Worm (Caenorhabditis elegans) whole organism, L4/young adult: ENCODE results near the gene stdh-4.
"Not testable (repeated sequence)": the region's sequence is repeated elsewhere in the genome, so short reads cannot be mapped to it uniquely, and the experiment has no call there.

Experiments
- W03F9.2 ChIP-seq: fragments of 150-350 bp; optimal IDR thresholded peaks from 2 replicates; lab custom pipeline; 2014; ENCODE audit warnings: missing biosample characterization, missing genetic modification characterization
- dao-5 ChIP-seq: sonication (generic microtip); optimal IDR thresholded peaks from 2 replicates; lab custom pipeline; 2016; ENCODE audit warnings: missing genotype, missing genetic modification characterization, moderate library complexity, missing compliant biosample characterization
- him-1 ChIP-seq: sonication (generic microtip); optimal IDR thresholded peaks from 2 replicates; lab custom pipeline; 2016; ENCODE audit warnings: missing genotype, missing genetic modification reagents, missing genetic modification characterization, missing compliant biosample characterization

The stdh-4 gene

ce11 chrV:8548989-8549388 is at the start of gene stdh-4:
stdh-4 (plus strand) TSS chrV:8549289.
- no peak for TF ChIP-seq W03F9.2 (tag; lab: Kevin White, UChicago)
- no peak for TF ChIP-seq him-1 (tag; lab: Kevin White, UChicago)
- TF ChIP-seq dao-5 (tag; lab: Kevin White, UChicago) = no peak

ce11 chrV:8499407-8499806 is 49.7 kb upstream of the stdh-4 start:
- no peak for TF ChIP-seq him-1 (tag; lab: Kevin White, UChicago)
- no peak for TF ChIP-seq W03F9.2 (tag; lab: Kevin White, UChicago)
- no peak for TF ChIP-seq dao-5 (tag; lab: Kevin White, UChicago)

- TF ChIP-seq W03F9.2 (tag; lab: Kevin White, UChicago) (peak; percentile 84), dao-5 (tag; lab: Kevin White, UChicago) (peak; percentile 96), him-1 (tag; lab: Kevin White, UChicago) (peak; percentile 97)
These were observed 48.7 kb upstream of the stdh-4 start for ce11 chrV:8500348-8500747.

ce11 chrV:8507324-8507723 is 41.8 kb upstream of the stdh-4 start, which contains the start of gene ZK994.6:
ZK994.6 (minus strand) TSS chrV:8507424.
- TF ChIP-seq W03F9.2 (tag; lab: Kevin White, UChicago) (no peak), him-1 (tag; lab: Kevin White, UChicago) (no peak), dao-5 (tag; lab: Kevin White, UChicago) (no peak)

- no peak for TF ChIP-seq dao-5 (tag; lab: Kevin White, UChicago)
- TF ChIP-seq W03F9.2 (tag; lab: Kevin White, UChicago) = no peak
- TF ChIP-seq him-1 (tag; lab: Kevin White, UChicago) = no peak
These were observed 35.7 kb upstream of the stdh-4 start, which contains the start of gene F45F2.9 for ce11 chrV:8513361-8513760. F45F2.9 (minus strand) TSS chrV:8513461.

ce11 chrV:8516426-8516825 is 32.7 kb upstream of the stdh-4 start:
- TF ChIP-seq W03F9.2 (tag; lab: Kevin White, UChicago) (no peak), him-1 (tag; lab: Kevin White, UChicago) (no peak), dao-5 (tag; lab: Kevin White, UChicago) (no peak)

ce11 chrV:8517711-8518110 is 31.4 kb upstream of the stdh-4 start:
- TF ChIP-seq dao-5 (tag; lab: Kevin White, UChicago) (no peak), him-1 (tag; lab: Kevin White, UChicago) (no peak), W03F9.2 (tag; lab: Kevin White, UChicago) (no peak)

ce11 chrV:8518283-8518682 is 30.8 kb upstream of the stdh-4 start:
- TF ChIP-seq W03F9.2 (tag; lab: Kevin White, UChicago) (no peak), him-1 (tag; lab: Kevin White, UChicago) (no peak), dao-5 (tag; lab: Kevin White, UChicago) (no peak)

- TF ChIP-seq him-1 (tag; lab: Kevin White, UChicago) = no peak
- TF ChIP-seq dao-5 (tag; lab: Kevin White, UChicago) = no peak
- TF ChIP-seq W03F9.2 (tag; lab: Kevin White, UChicago) = no peak
These were observed 30.2 kb upstream of the stdh-4 start, which contains the start of gene F45F2.10 for ce11 chrV:8518822-8519392. F45F2.10 (minus strand) TSS chrV:8518872.

- no peak for TF ChIP-seq W03F9.2 (tag; lab: Kevin White, UChicago)
- TF ChIP-seq him-1 (tag; lab: Kevin White, UChicago) = no peak
- TF ChIP-seq dao-5 (tag; lab: Kevin White, UChicago) = no peak
These were observed 28.1 kb upstream of the stdh-4 start, which contains the start of the genes F45F2.11 and otpl-7 for ce11 chrV:8520846-8521553. F45F2.11 (minus strand) TSS chrV:8520896. otpl-7 (plus strand) TSS chrV:8521503.

- TF ChIP-seq dao-5 (tag; lab: Kevin White, UChicago) = no peak
- no peak for TF ChIP-seq W03F9.2 (tag; lab: Kevin White, UChicago)
- TF ChIP-seq him-1 (tag; lab: Kevin White, UChicago) = no peak
These were observed 23.3 kb upstream of the stdh-4 start, which contains the start of gene otpl-6 for ce11 chrV:8525774-8526173. otpl-6 (plus strand) TSS chrV:8526074.

- no peak for TF ChIP-seq him-1 (tag; lab: Kevin White, UChicago)
- TF ChIP-seq W03F9.2 (tag; lab: Kevin White, UChicago) = no peak
- no peak for TF ChIP-seq dao-5 (tag; lab: Kevin White, UChicago)
These were observed 19.9 kb upstream of the stdh-4 start, which contains the start of gene otpl-5 for ce11 chrV:8529219-8529618. otpl-5 (plus strand) TSS chrV:8529519.

ce11 chrV:8533067-8533466 is 16.0 kb upstream of the stdh-4 start, which contains the start of the genes his-8 and his-7:
his-8 (minus strand) TSS chrV:8533086.
his-7 (plus strand) TSS chrV:8533379.
- not testable (repeated sequence) for TF ChIP-seq W03F9.2, dao-5, him-1 (tag; lab: Kevin White, UChicago)
